Worm (Caenorhabditis elegans): Measurements from ENCODE around the gene ani-1.

The ani-1 gene

ce11 chrIII:12453315-12453714 is at the start of gene ani-1:
Gene ani-1 (minus strand): TSS chrIII:12453375.
- TF ChIP-seq lsy-2 (tag; optimal IDR thresholded peaks at IDR 0.05) = peak in 1 of 2 experiments; percentile 86
- no peak for TF ChIP-seq zip-11 (GFP tag; IDR thresholded peaks at IDR 0.05)
- no peak for TF ChIP-seq ceh-62 (tag; optimal IDR thresholded peaks at IDR 0.05)
- TF ChIP-seq madf-9 (GFP tag; conservative IDR thresholded peaks at IDR 0.05) = no peak
- no peak for TF ChIP-seq F44E2.7 (GFP tag; IDR thresholded peaks at IDR 0.05)
- TF ChIP-seq ZK546.5 (tag; optimal IDR thresholded peaks at IDR 0.05) = no peak
- no peak for TF ChIP-seq dmd-9 (GFP tag; IDR thresholded peaks at IDR 0.05)
- TF ChIP-seq R02D3.7 (tag; optimal IDR thresholded peaks at IDR 0.05) = no peak
- TF ChIP-seq lin-15B (tag; optimal IDR thresholded peaks at IDR 0.05) = no peak
- TF ChIP-seq lim-7 (GFP tag; IDR thresholded peaks at IDR 0.05) = no peak
- no peak for TF ChIP-seq Y105C5A.15 (GFP tag; IDR thresholded peaks at IDR 0.05)
- no peak for TF ChIP-seq lin-29 (GFP tag; IDR thresholded peaks at IDR 0.05)
- TF ChIP-seq jun-1 (tag; optimal IDR thresholded peaks at IDR 0.05) = no peak
- TF ChIP-seq nhr-25 (tag; optimal IDR thresholded peaks at IDR 0.05; ENCODE audit: borderline replicate concordance, insufficient read depth) = peak; percentile 9
- no peak for TF ChIP-seq ceh-82 (tag; optimal IDR thresholded peaks at IDR 0.05)
- TF ChIP-seq dmd-8 (GFP tag; IDR thresholded peaks at IDR 0.05) = no peak
- TF ChIP-seq vab-7 (GFP tag; IDR thresholded peaks at IDR 0.05) = no peak
- TF ChIP-seq mes-2 (tag; optimal IDR thresholded peaks at IDR 0.05; ENCODE audit: poor library complexity, severe bottlenecking) = peak; percentile 69
- TF ChIP-seq aha-1 (tag) = peak; percentile 81
- no peak for TF ChIP-seq daf-19 (GFP tag; conservative IDR thresholded peaks at IDR 0.05)
- TF ChIP-seq skn-1 (tag; optimal IDR thresholded peaks at IDR 0.05) = no peak
- no peak for TF ChIP-seq cey-2 (tag; optimal IDR thresholded peaks at IDR 0.05; ENCODE audit: borderline replicate concordance, insufficient read depth)
- TF ChIP-seq nhr-10 (tag; optimal IDR thresholded peaks at IDR 0.05) = no peak
- TF ChIP-seq aly-2 (tag; optimal IDR thresholded peaks at IDR 0.05) = no peak
- no peak for TF ChIP-seq nhr-48 (tag; optimal IDR thresholded peaks at IDR 0.05)
- no peak for TF ChIP-seq egl-43 (GFP tag; IDR thresholded peaks at IDR 0.05)
- peak; percentile 40; the same call in 1 of the 2 replicates for TF ChIP-seq hmg-1.1 (GFP tag; IDR thresholded peaks at IDR 0.05)
- TF ChIP-seq nhr-237 (tag; optimal IDR thresholded peaks at IDR 0.05) = no peak
- no peak for TF ChIP-seq ctbp-1 (GFP tag; IDR thresholded peaks at IDR 0.05)
- TF ChIP-seq lin-38 (GFP tag; IDR thresholded peaks at IDR 0.05) = peak; percentile 77
- no peak for TF ChIP-seq unc-62 (GFP tag; optimal IDR thresholded peaks at IDR 0.05 in 1 of 2)
- TF ChIP-seq unc-62 (tag; optimal IDR thresholded peaks at IDR 0.05) = no peak
- no peak for TF ChIP-seq set-16 (GFP tag; IDR thresholded peaks at IDR 0.05)
- no peak for TF ChIP-seq D1046.2 (GFP tag; IDR thresholded peaks at IDR 0.05)
- TF ChIP-seq T20F7.1 (GFP tag; optimal IDR thresholded peaks at IDR 0.05) = no peak
- TF ChIP-seq egl-27 (tag; optimal IDR thresholded peaks at IDR 0.05) = no peak
- TF ChIP-seq F37D6.2 (tag; optimal IDR thresholded peaks at IDR 0.05) = no peak
- TF ChIP-seq dve-1 (tag; optimal IDR thresholded peaks at IDR 0.05; ENCODE audit: insufficient read depth) = peak; percentile 24
- peak; percentile 5 for TF ChIP-seq duxl-1 (tag; optimal IDR thresholded peaks at IDR 0.05; ENCODE audit: poor library complexity)
- TF ChIP-seq pqm-1 (tag; optimal IDR thresholded peaks at IDR 0.05) = no peak
- no peak for TF ChIP-seq nhr-11 (tag; optimal IDR thresholded peaks at IDR 0.05)
- no peak for TF ChIP-seq ces-1 (GFP tag; optimal IDR thresholded peaks at IDR 0.05)
- TF ChIP-seq fkh-10 (GFP tag; optimal IDR thresholded peaks at IDR 0.05) = no peak
- TF ChIP-seq ceh-28 (tag; optimal IDR thresholded peaks at IDR 0.05) = no peak
- no peak for TF ChIP-seq unc-39 (tag; optimal IDR thresholded peaks at IDR 0.05)
- TF ChIP-seq ztf-7 (tag; optimal IDR thresholded peaks at IDR 0.05) = no peak
- no peak for TF ChIP-seq mxl-3 (GFP tag; optimal IDR thresholded peaks at IDR 0.05)
- TF ChIP-seq mep-1 (tag; optimal IDR thresholded peaks at IDR 0.05) = peak; percentile 69
- TF ChIP-seq unc-130 (GFP tag; optimal IDR thresholded peaks at IDR 0.05) = peak; percentile 86
- TF ChIP-seq attf-4 (tag; optimal IDR thresholded peaks at IDR 0.05) = no peak
- TF ChIP-seq spr-3 (GFP tag; optimal IDR thresholded peaks at IDR 0.05) = no peak
- no peak for TF ChIP-seq mdt-29 (GFP tag; IDR thresholded peaks at IDR 0.05)
- no peak for TF ChIP-seq nhr-76 (tag; optimal IDR thresholded peaks at IDR 0.05)
